Fruit fly (Drosophila melanogaster): Measurements from ENCODE around the gene CG6933.

- TF ChIP-seq CG13204 (GFP tag; optimal IDR thresholded peaks at IDR 0.05) (no peak), CG8301 (tag; optimal IDR thresholded peaks at IDR 0.05) (no peak), CG17806 (tag; optimal IDR thresholded peaks at IDR 0.05) (no peak), CG12605 (GFP tag; IDR thresholded peaks at IDR 0.05) (no peak), Pif1A (GFP tag; optimal IDR thresholded peaks at IDR 0.05) (no peak), CG10348 (GFP tag; IDR thresholded peaks at IDR 0.05) (no peak), CG32121 (GFP tag; IDR thresholded peaks at IDR 0.05) (no peak), CG8159 (tag; optimal IDR thresholded peaks at IDR 0.05) (no peak)
These were observed 11.1 kb upstream of the CG6933 start, which contains the start of gene CG13813 for dm6 chr3L:20231369-20231768.

Data from whole organism, pupa.